Fruit fly (Drosophila melanogaster): ENCODE data around the gene Nplp4.

The Nplp4 gene

dm6 chr2L:2008114-2008513, at the start of gene Nplp4:
Gene Nplp4 (plus strand): TSS chr2L:2008414.
- TF ChIP-seq CG8478 (optimal IDR thresholded peaks at IDR 0.05) (no peak), CTCF (optimal IDR thresholded peaks at IDR 0.05) (no peak)

DNA sequence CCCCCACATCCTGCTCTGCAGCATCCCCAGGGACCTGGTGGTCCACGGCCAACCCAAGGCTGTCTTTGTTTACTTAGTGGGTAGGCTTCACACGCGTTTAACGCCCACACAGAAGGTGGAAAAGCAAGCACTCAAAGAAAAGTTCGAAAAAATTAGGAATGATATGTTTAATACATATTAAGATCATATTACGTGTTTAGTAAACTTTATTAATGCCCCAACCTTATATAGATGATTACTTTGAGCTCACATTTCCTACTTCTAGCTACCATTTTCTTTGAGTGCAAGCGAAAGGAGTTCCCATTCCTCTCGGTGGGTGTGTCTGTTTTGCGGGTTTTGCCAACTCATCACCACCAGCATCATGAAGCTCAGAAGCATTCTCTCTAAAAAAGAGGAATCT, 48.8 kb upstream of the Nplp4 start:
- TF ChIP-seq CTCF (optimal IDR thresholded peaks at IDR 0.05) (no peak), CG8478 (optimal IDR thresholded peaks at IDR 0.05) (no peak)

DNA sequence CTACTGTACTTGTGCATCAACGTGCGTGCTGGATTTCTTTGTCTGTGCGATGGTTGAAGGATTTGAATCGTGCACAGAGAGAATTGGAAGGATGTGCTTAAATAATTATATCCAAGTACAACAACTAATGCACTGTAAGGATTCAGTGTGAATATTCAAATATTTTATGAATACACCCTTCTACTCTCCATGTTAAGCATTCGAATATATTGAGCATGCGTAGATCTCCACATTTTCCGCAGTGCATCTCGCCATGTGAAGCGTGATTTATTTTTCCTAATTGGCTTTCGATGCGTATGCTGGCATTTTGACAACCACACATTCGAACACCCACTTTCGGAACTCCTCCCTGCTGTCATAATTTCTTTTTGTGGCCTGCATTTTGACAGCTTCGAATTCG, 48.2 kb upstream of the Nplp4 start:
- TF ChIP-seq CTCF (optimal IDR thresholded peaks at IDR 0.05) (no peak), CG8478 (optimal IDR thresholded peaks at IDR 0.05) (no peak)

DNA sequence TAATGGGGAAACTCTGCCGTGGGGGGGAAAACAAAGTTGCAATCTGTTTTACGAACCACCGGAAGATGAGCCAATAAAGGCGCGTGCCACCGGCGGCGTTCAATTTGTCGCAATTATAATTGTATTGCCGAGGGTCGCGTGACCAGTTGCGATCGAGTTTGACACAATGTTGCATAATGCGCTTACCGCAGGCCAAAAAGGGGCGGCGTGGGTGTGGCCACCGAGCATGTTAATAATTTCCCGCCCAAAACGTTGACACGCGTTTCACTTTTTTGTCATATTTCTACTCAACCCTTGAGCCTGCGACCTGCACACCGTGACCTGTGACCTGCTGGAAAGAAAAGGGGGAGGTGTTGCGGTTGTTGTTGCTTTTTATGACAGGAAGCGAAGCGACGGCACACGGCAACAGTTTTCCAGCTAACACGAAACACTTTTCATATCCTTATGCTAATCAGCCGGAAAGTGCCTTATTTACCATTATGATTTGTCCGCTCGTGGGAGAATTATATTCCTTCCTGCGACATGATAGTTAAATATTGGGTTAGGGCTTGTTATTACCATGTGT, 46.2 kb upstream of the Nplp4 start:
- TF ChIP-seq CG8478 (optimal IDR thresholded peaks at IDR 0.05) (no peak), CTCF (optimal IDR thresholded peaks at IDR 0.05) (no peak)

dm6 chr2L:1967301-1967700, 40.9 kb upstream of the Nplp4 start:
- TF ChIP-seq CTCF (optimal IDR thresholded peaks at IDR 0.05) (no peak), CG8478 (optimal IDR thresholded peaks at IDR 0.05) (no peak)

dm6 chr2L:1967861-1968260, 40.4 kb upstream of the Nplp4 start:
- no peak for TF ChIP-seq CG8478 (optimal IDR thresholded peaks at IDR 0.05)
- no peak for TF ChIP-seq CTCF (optimal IDR thresholded peaks at IDR 0.05)

DNA sequence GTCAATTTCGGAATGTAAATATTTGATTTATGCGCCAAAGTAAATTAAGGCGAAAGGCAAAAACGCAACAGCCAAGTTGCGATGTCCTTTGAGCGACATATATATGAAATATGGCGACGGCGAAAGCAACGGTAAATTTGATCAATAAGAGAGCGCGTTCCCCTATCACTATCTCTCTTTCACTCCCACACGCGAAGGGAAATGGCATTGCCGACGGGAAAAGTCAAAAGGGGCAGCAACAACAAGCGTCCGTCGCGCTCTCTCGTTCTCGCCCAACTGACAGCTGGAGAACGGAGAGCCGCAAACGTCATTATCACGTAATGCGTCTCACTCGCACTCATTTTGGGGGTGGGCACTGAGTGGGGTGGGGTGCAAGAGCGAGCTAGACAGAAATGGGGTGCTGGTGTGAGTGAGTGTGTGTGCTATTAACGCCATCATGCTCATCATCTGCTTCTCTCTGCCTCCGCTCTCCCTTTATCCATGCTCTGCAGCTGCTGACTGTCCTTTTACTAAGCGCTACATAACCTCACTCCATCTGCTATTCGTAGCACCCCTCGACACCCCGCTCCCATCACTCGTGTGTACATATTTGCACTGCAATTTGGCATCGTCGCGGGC, 37.8 kb upstream of the Nplp4 start, which contains the start of gene erm:
Gene erm, minus strand, starts transcription at position 51 of the 618 bp plus-strand sequence.
- peak; percentile 10 for TF ChIP-seq CG8478 (optimal IDR thresholded peaks at IDR 0.05)
- no peak for TF ChIP-seq CTCF (optimal IDR thresholded peaks at IDR 0.05)

- TF ChIP-seq CG8478 (optimal IDR thresholded peaks at IDR 0.05), result peak; percentile 49
- TF ChIP-seq CTCF (optimal IDR thresholded peaks at IDR 0.05), result peak; percentile 27 to 49
These were observed 35.6 kb upstream of the Nplp4 start for dm6 chr2L:1972450-1973119.

DNA sequence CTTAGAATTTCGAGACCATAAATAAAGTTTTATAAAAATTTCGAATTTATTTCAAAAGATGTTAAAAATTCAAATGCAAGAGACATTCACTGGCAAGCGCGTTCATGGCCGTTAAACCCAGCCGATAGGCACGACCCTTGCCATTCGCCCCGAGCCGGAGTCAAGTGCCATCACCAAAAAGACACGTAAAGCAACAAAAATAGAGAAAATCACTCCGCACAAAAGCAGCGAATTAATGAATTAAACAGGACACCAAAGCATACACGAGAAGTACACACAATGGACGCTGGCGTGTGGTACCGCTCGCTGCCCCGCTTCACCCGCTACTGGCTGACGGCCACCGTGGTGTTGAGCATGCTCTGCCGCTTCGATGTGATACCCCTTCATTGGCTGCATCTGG, 34.3 kb upstream of the Nplp4 start, which contains the start of gene Der-1:
Gene Der-1, plus strand, starts transcription at position 1 of the 400 bp plus-strand sequence.
- TF ChIP-seq CG8478 (optimal IDR thresholded peaks at IDR 0.05) (no peak), CTCF (optimal IDR thresholded peaks at IDR 0.05) (peak; percentile 20 to 25)

DNA sequence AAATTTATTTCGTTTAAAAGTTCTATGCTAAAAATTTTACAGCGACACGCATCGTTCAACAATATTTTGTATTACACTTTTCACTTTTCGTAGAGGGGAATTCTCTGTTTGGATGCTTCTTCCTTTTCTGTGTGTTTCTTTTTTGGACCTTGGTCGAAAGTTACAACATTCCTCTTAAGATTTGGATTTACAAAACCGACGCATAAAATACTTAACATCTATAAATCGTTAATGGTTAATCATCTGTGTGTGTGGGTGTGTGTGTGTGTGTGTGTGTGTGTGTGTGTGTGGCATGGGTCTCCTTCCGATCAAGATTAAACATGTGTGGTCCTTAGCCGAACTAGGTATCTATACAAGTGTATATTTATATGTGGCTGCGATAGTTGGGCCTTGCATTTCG, 32.7 kb upstream of the Nplp4 start:
- TF ChIP-seq CG8478 (optimal IDR thresholded peaks at IDR 0.05) (no peak), CTCF (optimal IDR thresholded peaks at IDR 0.05) (no peak)

dm6 chr2L:1979196-1979818, 28.9 kb upstream of the Nplp4 start:
- TF ChIP-seq CG8478 (optimal IDR thresholded peaks at IDR 0.05), result no peak
- no peak for TF ChIP-seq CTCF (optimal IDR thresholded peaks at IDR 0.05)

DNA sequence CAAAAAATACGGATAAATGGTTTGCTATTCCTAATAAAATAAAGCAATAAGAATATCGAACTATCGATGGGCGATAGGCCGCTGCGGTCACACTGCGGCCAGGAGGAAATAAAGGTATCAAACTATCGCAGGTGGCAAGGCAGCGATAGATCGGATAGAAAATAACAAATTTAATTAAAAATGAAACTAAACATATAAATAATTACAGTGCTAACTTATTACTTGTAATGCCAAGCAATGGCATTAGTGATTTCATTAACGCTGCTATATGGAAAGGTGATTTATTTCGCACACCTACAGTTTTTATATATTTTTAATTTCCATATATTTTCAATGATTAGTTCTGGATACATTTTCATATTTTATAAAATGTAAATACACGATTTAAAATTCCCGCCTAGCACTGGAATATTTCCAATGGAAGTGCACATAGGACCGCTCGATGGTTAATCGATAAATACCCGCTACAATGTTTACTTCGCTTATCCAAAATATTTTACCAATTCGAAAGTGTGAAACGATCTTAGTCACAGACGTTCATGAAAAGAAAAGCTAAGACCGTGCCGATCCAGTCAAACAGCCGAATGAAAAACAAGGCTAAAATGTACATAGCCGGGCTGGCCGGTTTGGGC, 27.4 kb upstream of the Nplp4 start, which contains the start of the genes CG15356 and CG15362:
Gene CG15356, minus strand, starts transcription at position 48 of the 632 bp plus-strand sequence.
Gene CG15362, plus strand, starts transcription at position 469 of the 632 bp plus-strand sequence.
- TF ChIP-seq CG8478 (optimal IDR thresholded peaks at IDR 0.05), result no peak
- TF ChIP-seq CTCF (optimal IDR thresholded peaks at IDR 0.05), result no peak

DNA sequence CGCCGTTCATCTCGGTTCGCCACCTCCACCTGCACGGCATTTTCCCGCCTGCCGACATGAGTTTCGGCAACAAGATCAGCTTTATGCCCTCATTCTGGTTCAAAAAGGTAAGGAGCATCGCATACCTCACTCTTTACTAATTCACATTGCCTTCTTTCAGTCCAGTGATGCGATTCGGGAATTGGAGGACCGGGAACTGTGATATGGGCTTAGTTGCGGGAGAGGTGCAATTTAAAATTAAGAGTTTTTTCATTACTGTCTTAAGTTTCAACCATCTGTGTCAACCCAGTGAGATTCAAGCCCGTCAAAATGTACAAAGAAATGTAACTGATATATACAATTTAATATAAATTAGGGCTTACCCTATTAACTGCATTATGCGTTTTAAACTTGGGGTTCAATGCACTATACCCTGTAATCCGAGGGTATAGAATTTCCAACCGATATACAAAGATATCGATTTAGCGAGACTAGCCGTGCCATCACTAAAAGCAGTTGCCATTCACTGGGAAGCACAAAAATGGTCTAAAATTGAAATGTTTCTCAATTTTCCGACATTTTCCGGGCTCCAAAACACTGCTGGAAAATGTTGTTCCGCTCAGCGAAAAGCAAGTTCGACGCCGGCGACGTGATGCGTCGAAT, 26.4 kb upstream of the Nplp4 start, which contains the start of gene CG7289:
Gene CG7289, plus strand, starts transcription at position 492 of the 642 bp plus-strand sequence.
- TF ChIP-seq CTCF (optimal IDR thresholded peaks at IDR 0.05) (no peak), CG8478 (optimal IDR thresholded peaks at IDR 0.05) (no peak)

All from S2 (cell line).